Worm (Caenorhabditis elegans) whole organism, midembryonic: ENCODE data around the gene F46B6.5.

ENCODE experiments used
- ref-1 ChIP-seq: fragments of 200-800 bp; sonication (Bioruptor generic); conservative IDR thresholded peaks from 2 replicates; pipeline ENCODE4 v1.3.6; 2022; ENCODE audit warnings: missing genetic modification reagents, missing genetic modification characterization, missing compliant biosample characterization
- tab-1 ChIP-seq: fragments of 200-800 bp; sonication (Bioruptor generic); IDR thresholded peaks from 2 replicates; pipeline ENCODE4 v1.3.6; 2022; ENCODE audit warnings: missing genetic modification characterization, missing compliant biosample characterization

ce11 chrV:9754459-9754858 lies 28.4 kb downstream of the F46B6.5 start, which contains the start of gene F58E6.5:
- TF ChIP-seq tab-1 (GFP tag; lab: Robert Waterston, UW) (no peak), ref-1 (GFP tag; lab: Robert Waterston, UW) (no peak)
